Worm (Caenorhabditis elegans) whole organism, L3 larva: ENCODE results near the gene ZK512.2.

ENCODE experiments used
- ama-1 ChIP-seq: fragments of 150-350 bp; optimal IDR thresholded peaks from 2 replicates; lab custom pipeline; 2018
- lin-39 ChIP-seq: fragments of 150-350 bp; optimal IDR thresholded peaks from 2 replicates; lab custom pipeline; 2018; ENCODE audit warnings: missing biosample characterization, missing genetic modification reagents, missing genetic modification characterization
- mdl-1 ChIP-seq: fragments of 150-350 bp; optimal IDR thresholded peaks from 2 replicates; lab custom pipeline; 2014; ENCODE audit warnings: missing biosample characterization, missing genetic modification characterization
- nhr-237 ChIP-seq: fragments of 150-350 bp; optimal IDR thresholded peaks from 2 replicates; lab custom pipeline; 2014; ENCODE audit warnings: missing biosample characterization, missing genetic modification characterization
- nhr-28 ChIP-seq: fragments of 150-350 bp; optimal IDR thresholded peaks from 2 replicates; lab custom pipeline; 2014; ENCODE audit warnings: missing biosample characterization, missing genetic modification characterization
- nhr-67 ChIP-seq: fragments of 150-350 bp; optimal IDR thresholded peaks from 2 replicates; lab custom pipeline; 2014; ENCODE audit warnings: missing biosample characterization, missing genetic modification characterization
- nhr-76 ChIP-seq: fragments of 150-350 bp; sonication (generic microtip); optimal IDR thresholded peaks from 5 replicates; lab custom pipeline; 2014; ENCODE audit warnings: missing biosample characterization, missing genetic modification characterization
- nhr-77 ChIP-seq: fragments of 150-350 bp; optimal IDR thresholded peaks from 2 replicates; lab custom pipeline; 2014; ENCODE audit warnings: missing biosample characterization, missing genetic modification characterization
- snpc-4 ChIP-seq: fragments of 150-350 bp; optimal IDR thresholded peaks from 2 replicates; lab custom pipeline; 2014; ENCODE audit warnings: missing biosample characterization, missing genetic modification characterization
- unc-39 ChIP-seq: sonication (generic microtip); optimal IDR thresholded peaks from 4 replicates; lab custom pipeline; 2017; ENCODE audit warnings: missing biosample characterization, missing genetic modification characterization
- unc-62 ChIP-seq: fragments of 150-350 bp; sonication (generic microtip); optimal IDR thresholded peaks from 4 replicates; lab custom pipeline; 2014; ENCODE audit warnings: missing biosample characterization, missing genetic modification reagents, missing genetic modification characterization
- zag-1 ChIP-seq: fragments of 150-350 bp; optimal IDR thresholded peaks from 2 replicates; lab custom pipeline; 2014; ENCODE audit warnings: missing biosample characterization, missing genetic modification characterization

ce11 chrIII:9115745-9116144, 28.8 kb downstream of the ZK512.2 start:
- TF ChIP-seq mdl-1 (no peak), nhr-237 (tag; lab: Kevin White, UChicago) (no peak), snpc-4 (no peak), unc-62 (GFP tag; lab: Kevin White, UChicago) (no peak), nhr-67 (tag; lab: Kevin White, UChicago) (no peak), nhr-28 (tag; lab: Kevin White, UChicago) (no peak), unc-39 (tag; lab: Kevin White, UChicago) (no peak), zag-1 (no peak), lin-39 (tag; lab: Kevin White, UChicago) (no peak), nhr-77 (no peak), nhr-76 (no peak), ama-1 (no peak)
